Fruit fly (Drosophila melanogaster): ENCODE data around the gene CG17026.

Gene CG17026

DNA sequence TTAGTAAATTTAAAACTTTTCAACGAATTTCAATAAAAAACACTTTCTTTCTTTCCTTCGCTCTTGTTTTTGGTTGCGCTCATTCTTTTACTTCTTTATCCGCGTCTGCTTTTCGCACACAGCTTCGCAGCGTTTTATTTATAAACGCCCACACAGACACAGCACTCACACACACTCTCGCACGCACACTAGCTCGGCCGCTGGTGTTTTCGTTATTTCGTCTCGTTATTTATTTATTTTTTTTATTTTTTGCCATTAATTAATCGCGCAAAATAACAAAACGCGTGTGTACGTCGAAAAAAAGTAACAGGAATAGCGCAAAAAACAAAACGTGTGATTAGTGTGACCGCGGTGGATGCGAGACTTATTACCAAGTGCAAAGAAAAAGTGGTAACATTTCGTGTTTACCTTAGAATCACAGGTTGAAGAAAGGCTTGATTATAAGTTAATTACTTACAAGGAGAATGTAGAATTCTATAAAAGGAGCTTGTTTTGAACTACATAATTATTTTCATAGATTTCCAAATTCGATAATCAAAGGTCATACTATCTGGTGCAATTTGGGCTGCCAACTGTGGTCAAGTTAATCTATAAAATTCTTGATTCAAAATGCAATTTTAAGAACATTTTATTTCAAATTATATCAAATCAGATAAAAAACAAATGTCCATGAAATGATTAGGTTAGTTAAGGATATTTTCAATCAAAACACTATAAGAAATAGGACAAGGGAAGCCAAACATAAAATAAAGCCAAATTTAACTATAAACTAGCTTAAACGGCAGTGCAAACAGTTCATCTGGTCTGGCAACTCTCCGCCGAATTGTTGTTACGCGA, 29.5 kb downstream of the CG17026 start, which contains the start of the genes hzg and mRpS31 (continued):
- peak; percentile 99 for TF ChIP-seq trem (tag; optimal IDR thresholded peaks at IDR 0.05)
- peak; percentile 23 for TF ChIP-seq CG9437 (GFP tag; optimal IDR thresholded peaks at IDR 0.05)
- TF ChIP-seq Scr (GFP tag; IDR thresholded peaks at IDR 0.05; ENCODE audit: partially characterized antibody) = no peak
- TF ChIP-seq lbe (GFP tag; optimal IDR thresholded peaks at IDR 0.05) = no peak
- TF ChIP-seq sisA (GFP tag; IDR thresholded peaks at IDR 0.05) = peak; percentile 17; the same call in 1 of the 2 replicates
- peak; percentile 49 for TF ChIP-seq crc (GFP tag; optimal IDR thresholded peaks at IDR 0.05)
- peak; percentile 45 for TF ChIP-seq CG12155 (GFP tag; optimal IDR thresholded peaks at IDR 0.05)
- peak; percentile 51 for TF ChIP-seq CG6272 (GFP tag; IDR thresholded peaks at IDR 0.05)
- no peak for TF ChIP-seq p53 (GFP tag; optimal IDR thresholded peaks at IDR 0.05)
- TF ChIP-seq mirr (GFP tag; optimal IDR thresholded peaks at IDR 0.05) = no peak
- peak; percentile 74 for TF ChIP-seq psq (GFP tag; optimal IDR thresholded peaks at IDR 0.05)
- TF ChIP-seq wor (GFP tag; IDR thresholded peaks at IDR 0.05) = no peak
- peak; percentile 10 for TF ChIP-seq kay (GFP tag; optimal IDR thresholded peaks at IDR 0.05)
- TF ChIP-seq sd (tag; optimal IDR thresholded peaks at IDR 0.05) = peak; percentile 62
- peak; percentile 15 for TF ChIP-seq CG13624 (GFP tag; optimal IDR thresholded peaks at IDR 0.05)
- TF ChIP-seq Sox100B (GFP tag; optimal IDR thresholded peaks at IDR 0.05) = peak; percentile 40
- peak; percentile 82 for TF ChIP-seq CG17829 (tag; optimal IDR thresholded peaks at IDR 0.05)
- TF ChIP-seq Camta (GFP tag; optimal IDR thresholded peaks at IDR 0.05) = peak; percentile 59
- no peak for TF ChIP-seq CG1832 (GFP tag; optimal IDR thresholded peaks at IDR 0.05)
- TF ChIP-seq CG12219 (GFP tag; optimal IDR thresholded peaks at IDR 0.05) = no peak
- TF ChIP-seq Meics (GFP tag; optimal IDR thresholded peaks at IDR 0.05) = peak; percentile 25
- TF ChIP-seq gcm2 (GFP tag; optimal IDR thresholded peaks at IDR 0.05) = no peak
- TF ChIP-seq H2.0 (GFP tag; IDR thresholded peaks at IDR 0.05) = peak; percentile 43; the same call in 1 of the 2 replicates
- TF ChIP-seq tx (GFP tag; optimal IDR thresholded peaks at IDR 0.05) = peak; percentile 38
- TF ChIP-seq insv (GFP tag; optimal IDR thresholded peaks at IDR 0.05) = peak in 1 of 2 experiments; percentile 1
- TF ChIP-seq Dip3 (GFP tag; optimal IDR thresholded peaks at IDR 0.05) = peak; percentile 20
- TF ChIP-seq grn (GFP tag; optimal IDR thresholded peaks at IDR 0.05) = peak; percentile 10
- no peak for TF ChIP-seq pan (optimal IDR thresholded peaks at IDR 0.05)
- peak in 1 of 2 experiments; percentile 24 for TF ChIP-seq pan (GFP tag; optimal IDR thresholded peaks at IDR 0.05 in 1 of 2, IDR thresholded peaks at IDR 0.05 in 1 of 2)
- TF ChIP-seq Sin3A (optimal IDR thresholded peaks at IDR 0.05) = peak; percentile 31
- peak; percentile 18; the same call in 1 of the 2 replicates for TF ChIP-seq esg (GFP tag; conservative IDR thresholded peaks at IDR 0.05)
- TF ChIP-seq dm (GFP tag; optimal IDR thresholded peaks at IDR 0.05) = peak; percentile 38
- peak; percentile 67 for TF ChIP-seq CG9817 (tag; optimal IDR thresholded peaks at IDR 0.05)
- peak; percentile 65; the same call in 1 of the 2 replicates for TF ChIP-seq ranshi (GFP tag; IDR thresholded peaks at IDR 0.05)
- TF ChIP-seq dan (GFP tag; IDR thresholded peaks at IDR 0.05) = no peak
- TF ChIP-seq Chrac-16 (GFP tag; optimal IDR thresholded peaks at IDR 0.05) = peak; percentile 60
- peak; percentile 65 for TF ChIP-seq CG13424 (tag; optimal IDR thresholded peaks at IDR 0.05)
- peak; percentile 9 for TF ChIP-seq BtbVII (GFP tag; optimal IDR thresholded peaks at IDR 0.05)
- TF ChIP-seq wdn (GFP tag; IDR thresholded peaks at IDR 0.05) = 0 out of 2 replicates have a peak, but pooled peaks have one; percentile 49
- no peak for TF ChIP-seq CTCF (GFP tag; optimal IDR thresholded peaks at IDR 0.05)
- no peak for TF ChIP-seq fd64A (GFP tag; optimal IDR thresholded peaks at IDR 0.05)
- TF ChIP-seq sna (GFP tag; IDR thresholded peaks at IDR 0.05; ENCODE audit: partially characterized antibody) = no peak
- TF ChIP-seq Side (GFP tag; optimal IDR thresholded peaks at IDR 0.05) = peak; percentile 39
- TF ChIP-seq CG4854 (GFP tag; optimal IDR thresholded peaks at IDR 0.05) = no peak
- TF ChIP-seq ttk (GFP tag; IDR thresholded peaks at IDR 0.05) = peak; percentile 23; the same call in 1 of the 2 replicates
- peak; percentile 82 for TF ChIP-seq CG9797 (GFP tag; optimal IDR thresholded peaks at IDR 0.05)
- no peak for TF ChIP-seq CG11398 (GFP tag; optimal IDR thresholded peaks at IDR 0.05)
- no peak for TF ChIP-seq crp (GFP tag; optimal IDR thresholded peaks at IDR 0.05)
- no peak for TF ChIP-seq maf-S (GFP tag; optimal IDR thresholded peaks at IDR 0.05)
- no peak for TF ChIP-seq tio (GFP tag; optimal IDR thresholded peaks at IDR 0.05)

Measured in whole organism, embryonic.